Worm (Caenorhabditis elegans) whole organism, L2 larva: ENCODE results near the gene pro-1.

Experiments used
- C34F6.9 ChIP-seq: fragments of 150-350 bp; optimal IDR thresholded peaks from 2 replicates; lab custom pipeline; 2014; ENCODE audit warnings: missing biosample characterization, missing genetic modification characterization
- F13H6.1 ChIP-seq: sonication (generic microtip); optimal IDR thresholded peaks from 2 replicates; lab custom pipeline; 2016; ENCODE audit warnings: missing genetic modification characterization, missing compliant biosample characterization
- R02D3.7 ChIP-seq: fragments of 150-350 bp; optimal IDR thresholded peaks from 2 replicates; lab custom pipeline; 2014; ENCODE audit warnings: missing biosample characterization, missing genetic modification characterization
- Y55F3AM.14 ChIP-seq: fragments of 200-800 bp; sonication (Bioruptor generic); optimal IDR thresholded peaks from 2 replicates; lab custom pipeline; 2018; ENCODE audit warnings: mild to moderate bottlenecking, missing genetic modification characterization, missing compliant biosample characterization
- ZK546.5 ChIP-seq: sonication (generic microtip); optimal IDR thresholded peaks from 2 replicates; lab custom pipeline; 2017; ENCODE audit warnings: missing biosample characterization, missing genetic modification characterization
- aly-2 ChIP-seq: fragments of 150-350 bp; optimal IDR thresholded peaks from 2 replicates; lab custom pipeline; 2014; ENCODE audit warnings: missing biosample characterization, missing genetic modification characterization
- blmp-1 ChIP-seq: sonication (generic microtip); optimal IDR thresholded peaks from 2 replicates; lab custom pipeline; 2017; ENCODE audit warnings: missing genetic modification characterization, mild to moderate bottlenecking, missing compliant biosample characterization, antibody characterized with exemption, moderate library complexity; ENCODE audit not compliant: insufficient read depth
- ceh-16 ChIP-seq: fragments of 150-350 bp; optimal IDR thresholded peaks from 2 replicates; lab custom pipeline; 2014; ENCODE audit warnings: missing biosample characterization, missing genetic modification characterization
- ceh-82 ChIP-seq: fragments of 150-350 bp; optimal IDR thresholded peaks from 2 replicates; lab custom pipeline; 2014; ENCODE audit warnings: missing biosample characterization, missing genetic modification characterization
- crh-2 ChIP-seq: sonication (generic microtip); optimal IDR thresholded peaks from 2 replicates; lab custom pipeline; 2017; ENCODE audit warnings: missing biosample characterization, missing genetic modification characterization
- dmd-4 ChIP-seq: sonication (generic microtip); optimal IDR thresholded peaks from 2 replicates; lab custom pipeline; 2017; ENCODE audit warnings: missing biosample characterization, missing genetic modification characterization
- elt-1 ChIP-seq: fragments of 150-350 bp; optimal IDR thresholded peaks from 2 replicates; lab custom pipeline; 2014; ENCODE audit warnings: missing biosample characterization, missing genetic modification characterization
- elt-3 ChIP-seq: sonication (generic microtip); optimal IDR thresholded peaks from 2 replicates; lab custom pipeline; 2017; ENCODE audit warnings: missing biosample characterization, missing genetic modification characterization
- fos-1 ChIP-seq: fragments of 150-350 bp; optimal IDR thresholded peaks from 2 replicates; lab custom pipeline; 2014; ENCODE audit warnings: missing biosample characterization, missing genetic modification characterization
- gmeb-1 ChIP-seq: fragments of 150-350 bp; optimal IDR thresholded peaks from 2 replicates; lab custom pipeline; 2014; ENCODE audit warnings: missing biosample characterization, missing genetic modification characterization
- lin-13 ChIP-seq: fragments of 150-350 bp; optimal IDR thresholded peaks from 2 replicates; lab custom pipeline; 2014; ENCODE audit warnings: missing biosample characterization, missing genetic modification reagents, missing genetic modification characterization
- lin-39 ChIP-seq: fragments of 150-350 bp; optimal IDR thresholded peaks from 2 replicates; lab custom pipeline; 2014; ENCODE audit warnings: missing biosample characterization, missing genetic modification reagents, missing genetic modification characterization
- mab-5 ChIP-seq: fragments of 150-350 bp; optimal IDR thresholded peaks from 2 replicates; lab custom pipeline; 2014; ENCODE audit warnings: missing biosample characterization, missing genetic modification characterization
- mbf-1 ChIP-seq: sonication (generic microtip); optimal IDR thresholded peaks from 2 replicates; lab custom pipeline; 2017; ENCODE audit warnings: missing biosample characterization, missing genetic modification characterization
- mdl-1 ChIP-seq, 2 experiments: fragments of 150-350 bp in 1 of 2; sonication (generic microtip) in 1 of 2; optimal IDR thresholded peaks; 2 replicates each; lab custom pipeline; 2017; ENCODE audit warnings: missing biosample characterization in 2 of 2, missing genetic modification characterization in 2 of 2
- nhr-11 ChIP-seq: fragments of 150-350 bp; optimal IDR thresholded peaks from 2 replicates; lab custom pipeline; 2014; ENCODE audit warnings: missing biosample characterization, missing genetic modification characterization
- nhr-12 ChIP-seq: fragments of 150-350 bp; optimal IDR thresholded peaks from 2 replicates; lab custom pipeline; 2014; ENCODE audit warnings: missing biosample characterization, missing genetic modification characterization
- nhr-129 ChIP-seq: fragments of 150-350 bp; optimal IDR thresholded peaks from 2 replicates; lab custom pipeline; 2014; ENCODE audit warnings: missing biosample characterization, missing genetic modification characterization
- nhr-21 ChIP-seq: fragments of 150-350 bp; optimal IDR thresholded peaks from 2 replicates; lab custom pipeline; 2014; ENCODE audit warnings: missing biosample characterization, missing genetic modification characterization
- nhr-23 ChIP-seq: fragments of 150-350 bp; optimal IDR thresholded peaks from 2 replicates; lab custom pipeline; 2014; ENCODE audit warnings: missing biosample characterization, missing genetic modification reagents, missing genetic modification characterization
- nhr-25 ChIP-seq: fragments of 150-350 bp; sonication (generic microtip); optimal IDR thresholded peaks from 3 replicates; lab custom pipeline; 2014; ENCODE audit warnings: missing biosample characterization, missing genetic modification characterization
- nhr-77 ChIP-seq: fragments of 150-350 bp; optimal IDR thresholded peaks from 2 replicates; lab custom pipeline; 2014; ENCODE audit warnings: missing biosample characterization, missing genetic modification characterization
- sma-9 ChIP-seq, 2 experiments: fragments of 150-350 bp in 1 of 2; sonication (generic microtip) in 1 of 2; optimal IDR thresholded peaks; 2 replicates each; lab custom pipeline; 2014 to 2016; ENCODE audit warnings: missing genetic modification characterization in 2 of 2, mild to moderate bottlenecking in 1 of 2, missing biosample characterization in 1 of 2, missing compliant biosample characterization in 1 of 2, missing genetic modification reagents in 1 of 2, moderate library complexity in 1 of 2
- snpc-4 ChIP-seq: fragments of 150-350 bp; optimal IDR thresholded peaks from 2 replicates; lab custom pipeline; 2014; ENCODE audit warnings: missing biosample characterization, missing genetic modification characterization
- unc-39 ChIP-seq: fragments of 150-350 bp; optimal IDR thresholded peaks from 2 replicates; lab custom pipeline; 2014; ENCODE audit warnings: missing biosample characterization, missing genetic modification characterization
- unc-62 ChIP-seq: fragments of 150-350 bp; optimal IDR thresholded peaks from 2 replicates; lab custom pipeline; 2014; ENCODE audit warnings: missing biosample characterization, missing genetic modification reagents, missing genetic modification characterization
- zag-1 ChIP-seq: fragments of 150-350 bp; optimal IDR thresholded peaks from 2 replicates; lab custom pipeline; 2014; ENCODE audit warnings: missing biosample characterization, missing genetic modification characterization
- ztf-11 ChIP-seq: sonication (generic microtip); optimal IDR thresholded peaks from 2 replicates; lab custom pipeline; 2017; ENCODE audit warnings: missing biosample characterization, missing genetic modification characterization
- ztf-4 ChIP-seq: fragments of 150-350 bp; optimal IDR thresholded peaks from 2 replicates; lab custom pipeline; 2014; ENCODE audit warnings: missing biosample characterization, missing genetic modification characterization

The pro-1 gene

ce11 chrII:10527649-10528134 is 14.1 kb downstream of the pro-1 start, which contains the start of gene mab-10 (continued):
- TF ChIP-seq fos-1 (tag; lab: Kevin White, UChicago) = peak; percentile 45
- TF ChIP-seq mbf-1 = no peak
- TF ChIP-seq R02D3.7 (tag; lab: Kevin White, UChicago) = no peak
- TF ChIP-seq mab-5 = no peak
- TF ChIP-seq F13H6.1 (tag; lab: Kevin White, UChicago) = peak; percentile 72
- no peak for TF ChIP-seq elt-3 (tag; lab: Kevin White, UChicago)
- TF ChIP-seq nhr-129 = no peak
- no peak for TF ChIP-seq aly-2
- no peak for TF ChIP-seq sma-9 (GFP tag; optimal IDR thresholded peaks at IDR 0.05; lab: Kevin White, UChicago)
- no peak for TF ChIP-seq sma-9 (tag; optimal IDR thresholded peaks at IDR 0.05; lab: Kevin White, UChicago)

- TF ChIP-seq crh-2 (tag; lab: Kevin White, UChicago) (peak; percentile 17), nhr-25 (tag; lab: Kevin White, UChicago) (peak; percentile 23), mbf-1 (no peak)
Measured at ce11 chrII:10525134-10525533, 16.7 kb downstream of the pro-1 start.

ce11 chrII:10524374-10524773 is 17.4 kb downstream of the pro-1 start, which contains the start of gene F59B10.6:
Gene F59B10.6 (minus strand): TSS chrII:10524474.
- TF ChIP-seq nhr-25 (tag; lab: Kevin White, UChicago) (no peak), snpc-4 (tag; lab: Kevin White, UChicago) (no peak), dmd-4 (tag; lab: Kevin White, UChicago) (no peak), C34F6.9 (tag; lab: Kevin White, UChicago) (no peak), nhr-12 (tag; lab: Kevin White, UChicago) (no peak), blmp-1 (tag; lab: Kevin White, UChicago) (no peak), zag-1 (no peak), nhr-129 (no peak), crh-2 (tag; lab: Kevin White, UChicago) (no peak), ceh-16 (no peak), unc-62 (GFP tag; lab: Kevin White, UChicago) (no peak), nhr-77 (tag; lab: Kevin White, UChicago) (no peak), ZK546.5 (no peak), ztf-4 (tag; lab: Kevin White, UChicago) (no peak), lin-39 (tag; lab: Kevin White, UChicago) (no peak)

- no peak for TF ChIP-seq elt-1 (tag; lab: Kevin White, UChicago)
- TF ChIP-seq zag-1 = no peak
- no peak for TF ChIP-seq gmeb-1 (tag; lab: Kevin White, UChicago)
- no peak for TF ChIP-seq ZK546.5
- no peak for TF ChIP-seq lin-13 (GFP tag; lab: Kevin White, UChicago)
- TF ChIP-seq Y55F3AM.14 (GFP tag; lab: Kevin White, UChicago) = no peak
- no peak for TF ChIP-seq nhr-11 (tag; lab: Kevin White, UChicago)
- no peak for TF ChIP-seq nhr-129
- TF ChIP-seq ztf-11 (tag; lab: Kevin White, UChicago) = no peak
- no peak for TF ChIP-seq dmd-4 (tag; lab: Kevin White, UChicago)
- TF ChIP-seq ceh-82 = no peak
- TF ChIP-seq elt-3 (tag; lab: Kevin White, UChicago) = no peak
Measured at ce11 chrII:10523583-10523982, 18.2 kb downstream of the pro-1 start, which contains the start of gene F59B10.5. Gene F59B10.5 (minus strand): TSS chrII:10523683.

ce11 chrII:10523031-10523430 is 18.8 kb downstream of the pro-1 start:
- TF ChIP-seq nhr-21 (tag; lab: Kevin White, UChicago) (no peak), blmp-1 (tag; lab: Kevin White, UChicago) (peak; percentile 57)

- TF ChIP-seq mbf-1 (no peak), ceh-82 (no peak)
Measured at ce11 chrII:10519863-10520262, 21.9 kb downstream of the pro-1 start.

ce11 chrII:10519017-10519416 is 22.8 kb downstream of the pro-1 start, which contains the start of gene F59B10.4:
Gene F59B10.4 (minus strand): TSS chrII:10519117.
- TF ChIP-seq ceh-16 (no peak), dmd-4 (tag; lab: Kevin White, UChicago) (no peak), zag-1 (no peak), elt-3 (tag; lab: Kevin White, UChicago) (no peak), C34F6.9 (tag; lab: Kevin White, UChicago) (no peak), unc-62 (GFP tag; lab: Kevin White, UChicago) (no peak), unc-39 (tag; lab: Kevin White, UChicago) (no peak), nhr-77 (tag; lab: Kevin White, UChicago) (no peak), nhr-129 (no peak), Y55F3AM.14 (GFP tag; lab: Kevin White, UChicago) (no peak), nhr-23 (no peak), ZK546.5 (no peak), R02D3.7 (tag; lab: Kevin White, UChicago) (no peak), lin-39 (tag; lab: Kevin White, UChicago) (no peak), mdl-1 (tag; optimal IDR thresholded peaks at IDR 0.05; lab: Kevin White, UChicago) (no peak), fos-1 (tag; lab: Kevin White, UChicago) (no peak)
- TF ChIP-seq, all 48 proteins: peak for 0
